Worm (Caenorhabditis elegans) whole organism, late embryonic: ENCODE results near the gene F21C10.4.

Source experiments
- ceh-14 ChIP-seq: sonication (generic microtip); optimal IDR thresholded peaks from 2 replicates; lab custom pipeline; 2016; ENCODE audit warnings: missing genotype, missing genetic modification characterization, missing compliant biosample characterization
- ceh-45 ChIP-seq: fragments of 200-800 bp; sonication (Bioruptor generic); IDR thresholded peaks from 2 replicates; pipeline ENCODE4 v1.3.6; 2022; ENCODE audit warnings: missing genetic modification reagents, missing genetic modification characterization, missing compliant biosample characterization
- dmd-4 ChIP-seq: sonication (generic microtip); optimal IDR thresholded peaks from 2 replicates; lab custom pipeline; 2016; ENCODE audit warnings: borderline replicate concordance, missing genetic modification characterization, missing compliant biosample characterization
- elt-2 ChIP-seq: sonication (generic microtip); optimal IDR thresholded peaks from 2 replicates; lab custom pipeline; 2016; ENCODE audit warnings: missing genetic modification reagents, missing genetic modification characterization, missing compliant biosample characterization
- mec-3 ChIP-seq: sonication (generic microtip); optimal IDR thresholded peaks from 2 replicates; lab custom pipeline; 2016; ENCODE audit warnings: borderline replicate concordance, missing genetic modification characterization, missing compliant biosample characterization
- nhr-11 ChIP-seq: fragments of 150-350 bp; optimal IDR thresholded peaks from 2 replicates; lab custom pipeline; 2014; ENCODE audit warnings: missing biosample characterization, missing genetic modification characterization
- npax-4 ChIP-seq: sonication (generic microtip); optimal IDR thresholded peaks from 2 replicates; lab custom pipeline; 2016; ENCODE audit warnings: missing genetic modification characterization, missing compliant biosample characterization
- pag-3 ChIP-seq: sonication (generic microtip); optimal IDR thresholded peaks from 2 replicates; lab custom pipeline; 2016; ENCODE audit warnings: missing compliant biosample characterization, missing genetic modification characterization, borderline replicate concordance
- pha-4 ChIP-seq: fragments of 150-350 bp; optimal IDR thresholded peaks from 2 replicates; lab custom pipeline; 2018; ENCODE audit warnings: missing biosample characterization, missing genetic modification reagents, missing genetic modification characterization
- pqm-1 ChIP-seq: sonication (generic microtip); optimal IDR thresholded peaks from 2 replicates; lab custom pipeline; 2016; ENCODE audit warnings: missing genetic modification characterization, missing compliant biosample characterization
- rnt-1 ChIP-seq: sonication (generic microtip); optimal IDR thresholded peaks from 2 replicates; lab custom pipeline; 2016; ENCODE audit warnings: missing genetic modification characterization, missing compliant biosample characterization
- unc-55 ChIP-seq: sonication (generic microtip); optimal IDR thresholded peaks from 2 replicates; lab custom pipeline; 2017; ENCODE audit warnings: missing biosample characterization, missing genetic modification reagents, missing genetic modification characterization

- TF ChIP-seq rnt-1 (tag; lab: Kevin White, UChicago) (no peak), ceh-45 (GFP tag; lab: Robert Waterston, UW) (no peak), nhr-11 (tag; lab: Kevin White, UChicago) (no peak), dmd-4 (no peak), ceh-14 (tag; lab: Kevin White, UChicago) (no peak), unc-55 (GFP tag; lab: Kevin White, UChicago) (no peak), elt-2 (tag; lab: Kevin White, UChicago) (no peak), pqm-1 (tag; lab: Kevin White, UChicago) (no peak), mec-3 (tag; lab: Kevin White, UChicago) (no peak), pag-3 (tag; lab: Kevin White, UChicago) (no peak), pha-4 (no peak), npax-4 (tag; lab: Kevin White, UChicago) (no peak)
Observed at ce11 chrV:9124180-9124579, 2.2 kb upstream of the F21C10.4 start, which contains the start of gene F21C10.6.
